Fruit fly (Drosophila melanogaster): Measurements from ENCODE around the gene Abp1.

Abp1 gene

DNA sequence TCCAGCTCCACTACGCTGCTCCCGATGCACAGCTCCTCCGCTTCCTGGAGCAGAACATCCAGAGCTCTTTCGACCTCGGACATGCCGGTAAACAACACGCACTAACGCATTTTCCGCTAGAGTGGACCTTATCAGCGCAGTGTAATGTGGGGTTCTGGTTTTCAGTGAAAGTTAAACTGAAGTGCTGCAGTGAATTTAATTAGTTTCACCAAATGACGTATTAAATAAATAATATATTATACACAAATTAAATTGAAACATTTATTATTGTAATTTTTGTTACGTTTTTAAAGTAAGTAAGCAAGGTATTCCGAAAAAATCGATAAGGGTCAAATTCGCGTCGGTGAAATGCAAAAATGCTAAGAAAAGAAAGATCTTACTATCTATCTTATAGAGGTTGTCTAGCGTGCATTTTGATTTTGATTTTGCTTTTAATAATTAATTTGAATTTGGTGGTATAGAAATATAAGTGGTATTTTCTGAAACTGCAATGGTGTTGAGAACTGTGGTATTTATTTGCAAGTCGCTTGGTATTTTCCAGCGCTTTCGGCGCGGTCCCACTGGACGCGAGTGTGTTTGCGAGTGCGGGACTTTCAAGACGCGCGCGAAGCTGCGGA is 35.8 kb downstream of the Abp1 start, which contains the start of the genes JMJD7 and CG10738 (continued):
- TF ChIP-seq Hsf (GFP tag; optimal IDR thresholded peaks at IDR 0.05) (peak; percentile 27), oc (tag; optimal IDR thresholded peaks at IDR 0.05) (no peak), CG14860 (GFP tag; IDR thresholded peaks at IDR 0.05; ENCODE audit: partially characterized antibody) (no peak), CG17385 (GFP tag; optimal IDR thresholded peaks at IDR 0.05) (no peak), CG1529 (GFP tag; optimal IDR thresholded peaks at IDR 0.05) (no peak), CG16863 (GFP tag; optimal IDR thresholded peaks at IDR 0.05) (no peak), CrebB (tag; optimal IDR thresholded peaks at IDR 0.05) (no peak), kni (GFP tag; optimal IDR thresholded peaks at IDR 0.05) (no peak), dmrt99B (tag; optimal IDR thresholded peaks at IDR 0.05) (peak; percentile 18), CG11247 (GFP tag; IDR thresholded peaks at IDR 0.05) (peak; percentile 67), CG17361 (GFP tag; IDR thresholded peaks at IDR 0.05) (peak; percentile 42; the same call in 1 of the 3 replicates), Xrp1 (GFP tag; IDR thresholded peaks at IDR 0.05) (peak; percentile 66), CG8388 (GFP tag; optimal IDR thresholded peaks at IDR 0.05) (no peak), E2f2 (GFP tag; IDR thresholded peaks at IDR 0.05) (peak; percentile 90), CG4707 (GFP tag; optimal IDR thresholded peaks at IDR 0.05) (no peak), CG3838 (GFP tag; optimal IDR thresholded peaks at IDR 0.05) (no peak), E2f1 (GFP tag; IDR thresholded peaks at IDR 0.05) (peak; percentile 61), ro (GFP tag; IDR thresholded peaks at IDR 0.05) (0 out of 2 replicates have a peak, but pooled peaks have one; percentile 16), rib (GFP tag; IDR thresholded peaks at IDR 0.05) (peak; percentile 54; the same call in 1 of the 2 replicates), Bgb (GFP tag; IDR thresholded peaks at IDR 0.05; ENCODE audit: partially characterized antibody) (no peak), Asciz (GFP tag; optimal IDR thresholded peaks at IDR 0.05) (no peak), sug (tag; optimal IDR thresholded peaks at IDR 0.05) (peak; percentile 80), CG10543 (GFP tag; optimal IDR thresholded peaks at IDR 0.05) (peak; percentile 87), CG4854 (GFP tag; optimal IDR thresholded peaks at IDR 0.05) (peak; percentile 29), C15 (GFP tag; IDR thresholded peaks at IDR 0.05) (no peak), ham (GFP tag; IDR thresholded peaks at IDR 0.05) (no peak), luna (GFP tag; optimal IDR thresholded peaks at IDR 0.05) (no peak), gro (GFP tag; optimal IDR thresholded peaks at IDR 0.05) (no peak), knrl (GFP tag; IDR thresholded peaks at IDR 0.05; ENCODE audit: partially characterized antibody) (no peak), Gug (GFP tag; IDR thresholded peaks at IDR 0.05) (peak; percentile 77), pum (GFP tag; optimal IDR thresholded peaks at IDR 0.05) (no peak), Oaz (GFP tag; IDR thresholded peaks at IDR 0.05) (peak; percentile 66), Dfd (GFP tag; optimal IDR thresholded peaks at IDR 0.05) (no peak), CG8359 (GFP tag; optimal IDR thresholded peaks at IDR 0.05; ENCODE audit: borderline replicate concordance) (no peak), Hey (tag; optimal IDR thresholded peaks at IDR 0.05) (no peak), ERR (GFP tag; optimal IDR thresholded peaks at IDR 0.05) (no peak), CG43689 (GFP tag; IDR thresholded peaks at IDR 0.05) (no peak), pb (GFP tag; optimal IDR thresholded peaks at IDR 0.05) (peak; percentile 39), lbe (GFP tag; optimal IDR thresholded peaks at IDR 0.05) (peak; percentile 26), Hr3 (GFP tag; optimal IDR thresholded peaks at IDR 0.05) (no peak), Opbp (GFP tag; IDR thresholded peaks at IDR 0.05; ENCODE audit: partially characterized antibody) (0 out of 3 replicates have a peak, but pooled peaks have one; percentile 35), CG7839 (tag; optimal IDR thresholded peaks at IDR 0.05) (peak; percentile 11), schlank (tag; optimal IDR thresholded peaks at IDR 0.05) (no peak), crc (GFP tag; optimal IDR thresholded peaks at IDR 0.05) (no peak), ems (GFP tag; optimal IDR thresholded peaks at IDR 0.05) (peak; percentile 7), tll (GFP tag; optimal IDR thresholded peaks at IDR 0.05) (no peak), ATbp (GFP tag; optimal IDR thresholded peaks at IDR 0.05) (peak; percentile 55), Dip2 (GFP tag; IDR thresholded peaks at IDR 0.05) (no peak), CG9932 (GFP tag; IDR thresholded peaks at IDR 0.05) (peak; percentile 87), wdn (GFP tag; IDR thresholded peaks at IDR 0.05) (no peak)

Data from whole organism, embryonic.